Worm (Caenorhabditis elegans): ENCODE results near the gene C05G5.2.

- TF ChIP-seq nhr-76 (tag; optimal IDR thresholded peaks at IDR 0.05) (no peak), nhr-237 (tag; optimal IDR thresholded peaks at IDR 0.05) (no peak), nhr-12 (tag; optimal IDR thresholded peaks at IDR 0.05) (no peak)
These were observed 13.1 kb downstream of the C05G5.2 start for ce11 chrX:14760166-14760565.

Data from whole organism, L3 larva.